Fruit fly (Drosophila melanogaster): ENCODE results near the gene elm.

elm gene

DNA sequence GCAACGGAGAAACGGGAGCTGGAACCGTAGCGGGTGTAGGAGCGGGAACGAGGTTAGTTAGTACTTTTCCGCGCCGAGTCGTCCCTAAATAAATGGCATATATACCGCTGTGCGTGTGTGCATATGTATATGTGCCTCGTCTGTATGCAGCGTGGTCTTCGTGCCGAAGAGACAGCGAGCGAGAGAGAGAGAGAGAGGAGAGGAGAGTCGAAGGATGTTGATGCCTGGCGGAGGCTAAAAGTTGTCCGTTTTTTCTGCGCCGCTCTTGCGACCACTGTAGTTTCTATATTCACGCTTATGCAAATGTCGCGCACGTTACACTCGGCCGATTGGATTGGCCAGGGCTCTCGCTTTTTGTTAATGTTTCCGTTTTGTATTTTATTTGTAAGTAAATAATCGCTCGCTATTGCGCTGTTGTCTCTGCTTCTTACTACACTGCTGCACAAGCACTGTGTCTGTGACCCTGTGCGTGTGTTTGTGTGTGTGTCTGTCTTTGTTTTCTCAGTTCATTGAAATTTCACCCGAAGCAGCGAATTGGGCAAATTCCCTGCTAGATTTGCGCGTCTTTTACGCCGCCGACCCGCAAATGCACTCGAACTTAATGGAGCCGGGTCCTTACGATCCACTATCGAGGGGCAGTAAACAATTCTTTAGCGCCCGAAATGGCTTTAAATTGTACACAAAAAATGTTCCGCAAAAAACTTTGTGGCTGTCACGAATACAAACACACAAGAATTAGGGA, 42.1 kb downstream of the elm start, which contains the start of gene Rga:
Gene Rga (minus strand): TSS at position 741 of the 742 bp plus-strand sequence.
- no peak for TF ChIP-seq noc (tag; optimal IDR thresholded peaks at IDR 0.05)

DNA sequence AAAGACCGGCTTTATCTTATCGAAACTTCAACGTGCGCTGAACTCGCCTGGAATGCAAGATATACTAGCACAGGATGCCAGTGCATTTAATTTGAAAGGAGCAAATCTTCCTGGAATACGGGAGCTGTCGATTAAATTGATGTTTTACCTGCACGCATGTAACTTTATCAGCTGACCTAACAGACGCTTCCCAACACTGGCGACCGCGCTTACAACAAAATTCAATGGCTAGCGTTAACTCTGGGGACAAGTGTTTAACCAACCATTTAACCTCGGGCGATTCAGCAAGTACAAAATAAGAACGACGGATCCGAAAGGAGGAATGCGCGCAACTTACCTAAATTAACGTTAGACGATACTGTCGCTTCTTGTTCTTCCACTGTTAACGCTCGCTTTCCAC, 42.9 kb downstream of the elm start:
- no peak for TF ChIP-seq noc (tag; optimal IDR thresholded peaks at IDR 0.05)

DNA sequence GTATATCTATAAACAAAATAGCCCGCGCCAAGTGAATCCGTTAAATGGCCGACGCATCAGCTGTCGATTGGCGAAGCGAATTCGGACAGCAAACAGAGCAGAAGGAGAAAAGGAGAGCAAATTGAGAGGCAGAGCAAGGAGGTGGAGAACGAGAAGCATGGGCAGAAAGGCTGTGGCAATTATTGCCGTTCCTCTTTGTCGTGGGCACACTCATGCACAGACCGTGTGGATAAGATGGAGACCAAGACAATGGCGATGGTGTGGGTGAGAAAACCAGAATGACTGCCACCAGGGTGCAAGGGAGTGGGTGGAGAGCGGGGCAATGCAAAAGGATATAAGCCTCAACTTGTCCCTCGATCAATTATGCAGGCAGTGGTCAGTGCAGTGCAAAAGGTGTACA, 43.5 kb downstream of the elm start:
- no peak for TF ChIP-seq noc (tag; optimal IDR thresholded peaks at IDR 0.05)

DNA sequence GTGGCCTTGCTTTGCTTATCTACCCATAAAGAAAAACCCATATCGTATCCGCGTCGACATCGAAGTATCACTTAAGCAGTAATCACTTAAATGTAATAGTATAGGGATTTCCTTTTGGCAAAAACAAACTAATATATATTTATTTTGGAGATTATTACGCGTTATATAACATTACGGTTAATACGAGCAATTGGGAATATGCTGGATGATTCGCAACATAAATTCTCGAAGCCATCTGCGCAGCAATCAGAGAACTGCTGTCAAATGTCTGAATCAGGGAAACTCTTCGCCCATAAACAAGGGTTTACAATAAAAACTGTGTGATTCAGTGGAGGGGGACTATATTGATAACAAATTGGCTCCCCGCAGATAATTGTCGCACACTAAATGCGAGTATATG, 44.0 kb downstream of the elm start:
- no peak for TF ChIP-seq noc (tag; optimal IDR thresholded peaks at IDR 0.05)

DNA sequence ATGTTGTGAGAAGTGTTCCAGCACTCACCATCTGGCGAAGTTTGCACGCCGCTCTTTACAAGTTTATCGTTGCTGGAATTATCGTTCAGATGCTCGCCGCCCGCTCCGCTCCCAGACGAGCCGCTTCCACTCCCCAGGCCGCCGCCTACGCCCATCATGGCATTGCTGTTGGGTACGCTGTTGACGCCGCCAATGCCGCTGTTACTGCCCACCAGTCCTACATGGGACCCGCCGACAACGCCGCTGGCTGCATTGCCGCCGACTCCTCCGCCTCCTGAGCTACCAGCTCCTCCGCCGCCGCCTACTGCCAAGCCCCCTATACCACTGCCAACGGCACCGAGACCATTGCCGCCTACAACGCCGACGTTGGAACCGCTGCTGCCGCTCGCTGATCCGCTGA, 46.2 kb downstream of the elm start:
- no peak for TF ChIP-seq noc (tag; optimal IDR thresholded peaks at IDR 0.05)

DNA sequence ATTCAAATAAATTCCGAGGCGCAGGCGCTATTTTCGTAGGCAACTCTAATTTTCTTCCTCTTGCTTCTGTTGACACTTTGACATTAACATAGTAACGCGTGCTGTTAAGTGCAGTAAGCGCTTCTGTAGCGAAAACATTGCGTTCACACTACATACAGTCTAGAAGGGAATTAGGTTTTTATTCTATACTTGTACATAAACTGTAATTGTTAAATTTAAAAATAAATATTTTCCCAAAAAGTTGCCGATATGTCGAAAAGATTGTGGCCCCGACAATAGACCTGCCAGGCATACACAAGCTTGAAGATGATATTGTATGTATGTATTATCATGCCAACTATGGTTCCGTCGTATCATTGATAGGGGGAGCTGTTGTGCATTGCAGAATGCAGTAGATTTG, 48.2 kb downstream of the elm start, which contains the start of gene asl:
Gene asl (minus strand): TSS at position 67 of the 400 bp plus-strand sequence.
- no peak for TF ChIP-seq noc (tag; optimal IDR thresholded peaks at IDR 0.05)
